Fruit fly (Drosophila melanogaster) whole organism, embryonic: ENCODE measurements around the gene Agpat4.

Experiments used
- Bdp1 ChIP-seq: fragments of 200-800 bp; sonication (Bioruptor generic); optimal IDR thresholded peaks from 3 replicates; lab custom pipeline; 2016; ENCODE audit warnings: missing biosample characterization, missing genetic modification characterization
- CG1024 ChIP-seq: fragments of 200-800 bp; sonication (Bioruptor generic); IDR thresholded peaks from 2 replicates; pipeline ENCODE4 v1.3.6; 2022; ENCODE audit warnings: missing biosample characterization, missing genetic modification characterization
- CG10431 ChIP-seq: fragments of 200-800 bp; sonication (Bioruptor generic); optimal IDR thresholded peaks from 3 replicates; lab custom pipeline; 2018; ENCODE audit warnings: missing biosample characterization, mild to moderate bottlenecking, missing genetic modification characterization
- CG10462 ChIP-seq: fragments of 200-800 bp; sonication (Bioruptor generic); optimal IDR thresholded peaks from 2 replicates; lab custom pipeline; 2016; ENCODE audit warnings: missing biosample characterization, missing genetic modification characterization
- CG11696 ChIP-seq: fragments of 200-800 bp; sonication (Bioruptor generic); IDR thresholded peaks from 2 replicates; pipeline ENCODE4 v1.3.6; 2022; ENCODE audit warnings: missing biosample characterization, missing genetic modification characterization
- CG12299 ChIP-seq: fragments of 200-800 bp; sonication (Bioruptor generic); optimal IDR thresholded peaks from 2 replicates; lab custom pipeline; 2018; ENCODE audit warnings: missing biosample characterization, mild to moderate bottlenecking, missing genetic modification characterization
- CG13775 ChIP-seq: fragments of 200-800 bp; sonication (Bioruptor generic); optimal IDR thresholded peaks from 3 replicates; lab custom pipeline; 2017; ENCODE audit warnings: missing biosample characterization, mild to moderate bottlenecking, missing genetic modification characterization
- CG17385 ChIP-seq: fragments of 200-800 bp; sonication (Bioruptor generic); optimal IDR thresholded peaks from 3 replicates; lab custom pipeline; 2018; ENCODE audit warnings: missing biosample characterization, mild to moderate bottlenecking, missing genetic modification characterization
- CG31388 ChIP-seq: fragments of 200-800 bp; sonication (Bioruptor generic); optimal IDR thresholded peaks from 2 replicates; lab custom pipeline; 2016; ENCODE audit warnings: missing biosample characterization, missing genetic modification characterization
- CG33557 ChIP-seq: fragments of 200-800 bp; sonication (Bioruptor generic); optimal IDR thresholded peaks from 2 replicates; lab custom pipeline; 2019; ENCODE audit warnings: missing biosample characterization, mild to moderate bottlenecking, missing genetic modification characterization, moderate library complexity
- CG34224 ChIP-seq: fragments of 200-800 bp; sonication (Bioruptor generic); IDR thresholded peaks from 3 replicates; pipeline ENCODE4 v1.3.6; 2022; ENCODE audit warnings: missing biosample characterization, missing genetic modification characterization; ENCODE audit not compliant: partially characterized antibody
- CG34376 ChIP-seq: fragments of 200-800 bp; sonication (Bioruptor generic); optimal IDR thresholded peaks from 2 replicates; lab custom pipeline; 2018; ENCODE audit warnings: missing biosample characterization, mild to moderate bottlenecking, missing genetic modification characterization
- CG4424 ChIP-seq: fragments of 200-800 bp; sonication (Bioruptor generic); optimal IDR thresholded peaks from 3 replicates; lab custom pipeline; 2016; ENCODE audit warnings: missing biosample characterization, missing genetic modification characterization
- CG4820 ChIP-seq: fragments of 200-800 bp; sonication (Bioruptor generic); optimal IDR thresholded peaks from 3 replicates; lab custom pipeline; 2016; ENCODE audit warnings: missing biosample characterization, missing genetic modification characterization
- CG6175 ChIP-seq: fragments of 200-800 bp; sonication (Bioruptor generic); IDR thresholded peaks from 3 replicates; pipeline ENCODE4 v1.3.6; 2022; ENCODE audit warnings: missing biosample characterization, missing genetic modification characterization
- CG6683 ChIP-seq: fragments of 200-800 bp; sonication (Bioruptor generic); optimal IDR thresholded peaks from 2 replicates; lab custom pipeline; 2017; ENCODE audit warnings: missing biosample characterization, mild to moderate bottlenecking, missing genetic modification characterization, missing genetic modification reagents
- CG6813 ChIP-seq: fragments of 200-800 bp; sonication (Bioruptor generic); optimal IDR thresholded peaks from 2 replicates; lab custom pipeline; 2017; ENCODE audit warnings: missing biosample characterization, missing genetic modification characterization, mild to moderate bottlenecking, moderate library complexity, missing genetic modification reagents
- Chrac-16 ChIP-seq: fragments of 200-800 bp; sonication (Bioruptor generic); optimal IDR thresholded peaks from 3 replicates; lab custom pipeline; 2016; ENCODE audit warnings: missing biosample characterization, missing genetic modification characterization
- Dip3 ChIP-seq: fragments of 200-800 bp; sonication (Bioruptor generic); optimal IDR thresholded peaks from 3 replicates; lab custom pipeline; 2016; ENCODE audit warnings: missing biosample characterization, missing genetic modification characterization
- Doc2 ChIP-seq: fragments of 200-800 bp; sonication (Bioruptor generic); IDR thresholded peaks from 2 replicates; pipeline ENCODE4 v1.3.6; 2022; ENCODE audit warnings: missing biosample characterization, missing genetic modification characterization
- Drgx ChIP-seq: fragments of 200-800 bp; sonication (Bioruptor generic); IDR thresholded peaks from 2 replicates; pipeline ENCODE4 v1.3.6; 2022; ENCODE audit warnings: missing biosample characterization, missing genetic modification characterization
- E2f2 ChIP-seq: fragments of 200-800 bp; sonication (Bioruptor generic); IDR thresholded peaks from 2 replicates; pipeline ENCODE4 v1.3.6; 2022; ENCODE audit warnings: missing biosample characterization, missing genetic modification characterization
- HmgD ChIP-seq: fragments of 200-800 bp; sonication (Bioruptor generic); optimal IDR thresholded peaks from 3 replicates; lab custom pipeline; 2016; ENCODE audit warnings: missing biosample characterization, missing genetic modification characterization
- Myb ChIP-seq: fragments of 200-800 bp; sonication (Bioruptor generic); optimal IDR thresholded peaks from 2 replicates; lab custom pipeline; 2016; ENCODE audit warnings: missing biosample characterization, missing genetic modification characterization
- NC2β ChIP-seq: fragments of 200-800 bp; sonication (Bioruptor generic); optimal IDR thresholded peaks from 2 replicates; lab custom pipeline; 2016; ENCODE audit warnings: missing biosample characterization, missing genetic modification characterization
- NfI ChIP-seq: fragments of 200-800 bp; sonication (Bioruptor generic); optimal IDR thresholded peaks from 3 replicates; lab custom pipeline; 2018; ENCODE audit warnings: missing biosample characterization, mild to moderate bottlenecking, missing genetic modification characterization, moderate library complexity
- Optix ChIP-seq: fragments of 200-800 bp; sonication (Bioruptor generic); IDR thresholded peaks from 3 replicates; pipeline ENCODE4 v1.3.6; 2022; ENCODE audit warnings: missing biosample characterization, missing genetic modification characterization
- ap ChIP-seq: fragments of 200-800 bp; sonication (Bioruptor generic); IDR thresholded peaks from 2 replicates; pipeline ENCODE4 v1.3.6; 2022; ENCODE audit warnings: missing biosample characterization, missing genetic modification characterization
- cg ChIP-seq: fragments of 200-800 bp; sonication (Bioruptor generic); optimal IDR thresholded peaks from 3 replicates; lab custom pipeline; 2019; ENCODE audit warnings: missing biosample characterization, mild to moderate bottlenecking, missing genetic modification characterization, moderate library complexity
- danr ChIP-seq: fragments of 200-800 bp; sonication (Bioruptor generic); IDR thresholded peaks from 2 replicates; pipeline ENCODE4 v1.3.6; 2022; ENCODE audit warnings: missing biosample characterization, missing genetic modification characterization
- ems ChIP-seq: fragments of 200-800 bp; sonication (Bioruptor generic); optimal IDR thresholded peaks from 3 replicates; lab custom pipeline; 2016; ENCODE audit warnings: missing biosample characterization, missing genetic modification characterization
- esg ChIP-seq: fragments of 200-800 bp; sonication (Bioruptor generic); conservative IDR thresholded peaks from 2 replicates; pipeline ENCODE4 v1.3.6; 2022; ENCODE audit warnings: missing biosample characterization, missing genetic modification characterization
- exex ChIP-seq: fragments of 200-800 bp; sonication (Bioruptor generic); optimal IDR thresholded peaks from 4 replicates; lab custom pipeline; 2018; ENCODE audit warnings: missing biosample characterization, mild to moderate bottlenecking, missing genetic modification characterization, moderate library complexity
- gro ChIP-seq: fragments of 200-800 bp; sonication (Bioruptor generic); optimal IDR thresholded peaks from 2 replicates; lab custom pipeline; 2016; ENCODE audit warnings: missing biosample characterization, missing genetic modification characterization
- gsb-n ChIP-seq: fragments of 200-800 bp; sonication (Bioruptor generic); optimal IDR thresholded peaks from 3 replicates; lab custom pipeline; 2018; ENCODE audit warnings: missing biosample characterization, mild to moderate bottlenecking, missing genetic modification characterization
- lab ChIP-seq: fragments of 200-800 bp; sonication (Bioruptor generic); optimal IDR thresholded peaks from 3 replicates; lab custom pipeline; 2017; ENCODE audit warnings: missing biosample characterization, missing genetic modification characterization, mild to moderate bottlenecking, moderate library complexity, missing genetic modification reagents
- lov ChIP-seq, 2 experiments: fragments of 200-800 bp in 1 of 2; fragments of >200 bp in 1 of 2; sonication (Bioruptor generic) in 1 of 2; IDR thresholded peaks in 1 of 2; optimal IDR thresholded peaks in 1 of 2; 2 replicates in 1 of 2; 3 replicates in 1 of 2; pipeline versions ENCODE4 v1.3.6 to Lab custom; 2017 to 2022; ENCODE audit warnings: missing biosample characterization in 1 of 2, missing genetic modification characterization in 1 of 2
- mirr ChIP-seq: fragments of 200-800 bp; sonication (Bioruptor generic); optimal IDR thresholded peaks from 3 replicates; lab custom pipeline; 2018; ENCODE audit warnings: missing biosample characterization, mild to moderate bottlenecking, missing genetic modification characterization
- p53 ChIP-seq: fragments of 200-800 bp; sonication (Bioruptor generic); optimal IDR thresholded peaks from 2 replicates; lab custom pipeline; 2016; ENCODE audit warnings: missing biosample characterization, missing genetic modification characterization
- pan ChIP-seq, 4 experiments: fragments of >200 bp in 3 of 4; fragments of 200-800 bp in 1 of 4; sonication (Bioruptor generic) in 1 of 4; optimal IDR thresholded peaks in 3 of 4; IDR thresholded peaks in 1 of 4; 2 replicates each; pipeline versions ENCODE4 v1.3.6 to Lab custom; 2017 to 2022; ENCODE audit warnings: missing biosample characterization in 2 of 4, missing genetic modification characterization in 2 of 4, mixed read lengths in 1 of 4
- schlank ChIP-seq: fragments of 200-800 bp; sonication (Bioruptor generic); optimal IDR thresholded peaks from 2 replicates; lab custom pipeline; 2018; ENCODE audit warnings: missing biosample characterization, mild to moderate bottlenecking, missing genetic modification characterization
- sim ChIP-seq: fragments of 200-800 bp; sonication (Bioruptor generic); IDR thresholded peaks from 2 replicates; pipeline ENCODE4 v1.3.6; 2022; ENCODE audit warnings: missing biosample characterization, missing genetic modification characterization
- sima ChIP-seq: fragments of 200-800 bp; sonication (Bioruptor generic); optimal IDR thresholded peaks from 2 replicates; lab custom pipeline; 2016; ENCODE audit warnings: missing biosample characterization, missing genetic modification characterization
- sob ChIP-seq: fragments of 200-800 bp; sonication (Bioruptor generic); IDR thresholded peaks from 2 replicates; pipeline ENCODE4 v1.3.6; 2022; ENCODE audit warnings: missing biosample characterization, missing genetic modification characterization
- sqz ChIP-seq: fragments of 200-800 bp; sonication (Bioruptor generic); optimal IDR thresholded peaks from 3 replicates; lab custom pipeline; 2018; ENCODE audit warnings: missing biosample characterization, mild to moderate bottlenecking, missing genetic modification characterization
- stwl ChIP-seq: fragments of 200-800 bp; sonication (Bioruptor generic); optimal IDR thresholded peaks from 3 replicates; lab custom pipeline; 2018; ENCODE audit warnings: missing biosample characterization, mild to moderate bottlenecking, missing genetic modification characterization, moderate library complexity
- wek ChIP-seq: fragments of 200-800 bp; sonication (Bioruptor generic); optimal IDR thresholded peaks from 3 replicates; lab custom pipeline; 2018; ENCODE audit warnings: missing biosample characterization, mild to moderate bottlenecking, missing genetic modification characterization, moderate library complexity
- zfh2 ChIP-seq: fragments of 200-800 bp; sonication (Bioruptor generic); optimal IDR thresholded peaks from 2 replicates; lab custom pipeline; 2016; ENCODE audit warnings: missing biosample characterization, missing genetic modification characterization

Gene Agpat4

dm6 chr3L:16377768-16378764 is 3.3 kb downstream of the Agpat4 start, which contains the start of gene roq (continued):
- TF ChIP-seq CG34224 (GFP tag; lab: Robert Waterston, UW) (peak; percentile 58; the same call in 2 of the 3 replicates), schlank (tag; lab: Kevin White, UChicago) (no peak), danr (GFP tag; lab: Robert Waterston, UW) (no peak), sob (GFP tag; lab: Robert Waterston, UW) (no peak), CG4424 (GFP tag; lab: Kevin White, UChicago) (no peak), CG6175 (GFP tag; lab: Robert Waterston, UW) (no peak), Drgx (GFP tag; lab: Robert Waterston, UW) (no peak), pan (optimal IDR thresholded peaks at IDR 0.05; lab: Kevin White, UChicago) (no peak), pan (GFP tag; optimal IDR thresholded peaks at IDR 0.05 in 1 of 2, IDR thresholded peaks at IDR 0.05 in 1 of 2) (no peak), CG1024 (no peak), ems (GFP tag; lab: Kevin White, UChicago) (no peak), CG12299 (tag; lab: Kevin White, UChicago) (peak; percentile 1), CG13775 (no peak), Optix (GFP tag; lab: Robert Waterston, UW) (no peak), ap (no peak), gro (GFP tag; lab: Kevin White, UChicago) (no peak), NfI (no peak), lab (no peak), sqz (GFP tag; lab: Kevin White, UChicago) (no peak), lov (optimal IDR thresholded peaks at IDR 0.05; lab: Kevin White, UChicago) (no peak), lov (GFP tag; IDR thresholded peaks at IDR 0.05; lab: Robert Waterston, UW) (no peak), CG6683 (no peak), exex (peak; percentile 26), sim (GFP tag; lab: Robert Waterston, UW) (no peak), Bdp1 (GFP tag; lab: Kevin White, UChicago) (no peak), cg (GFP tag; lab: Kevin White, UChicago) (peak; percentile 98), Dip3 (GFP tag; lab: Kevin White, UChicago) (no peak), CG4820 (GFP tag; lab: Kevin White, UChicago) (no peak), mirr (GFP tag; lab: Kevin White, UChicago) (no peak), sima (no peak), CG31388 (GFP tag; lab: Kevin White, UChicago) (no peak), wek (GFP tag; lab: Kevin White, UChicago) (no peak), CG17385 (GFP tag; lab: Kevin White, UChicago) (peak; percentile 93), NC2β (GFP tag; lab: Kevin White, UChicago) (peak; percentile 17), Myb (peak; percentile 78), esg (GFP tag; lab: Robert Waterston, UW) (no peak), p53 (GFP tag; lab: Kevin White, UChicago) (no peak), Chrac-16 (no peak), gsb-n (no peak), CG10462 (GFP tag; lab: Kevin White, UChicago) (no peak), HmgD (peak; percentile 59), zfh2 (GFP tag; lab: Kevin White, UChicago) (no peak), CG33557 (GFP tag; lab: Kevin White, UChicago) (peak; percentile 26), CG34376 (GFP tag; lab: Kevin White, UChicago) (peak; percentile 17), CG6813 (no peak), E2f2 (peak; percentile 89), Doc2 (no peak), stwl (tag; lab: Kevin White, UChicago) (peak; percentile 88), CG11696 (GFP tag; lab: Robert Waterston, UW) (no peak), CG10431 (GFP tag; lab: Kevin White, UChicago) (no peak)
